Fruit fly (Drosophila melanogaster): ENCODE data around the gene CG8757.

The CG8757 gene

DNA sequence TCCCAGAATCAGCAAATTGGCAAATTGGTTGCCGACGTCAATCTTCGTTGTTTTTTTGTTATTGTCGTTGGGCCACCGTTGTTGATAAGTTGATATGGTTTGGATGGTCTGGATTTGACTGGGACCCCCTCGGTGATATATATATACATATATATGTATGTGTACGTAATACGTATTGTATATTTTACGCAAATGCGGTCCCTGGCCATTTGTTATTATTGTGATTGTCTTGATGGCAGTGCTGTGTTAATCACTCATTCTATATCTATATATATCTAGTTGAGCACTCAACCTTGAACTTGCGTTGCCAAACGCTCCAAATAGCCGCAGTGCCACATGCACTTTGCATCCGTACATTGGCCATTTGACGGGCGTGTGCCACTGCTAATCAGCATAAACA is 22.5 kb upstream of the CG8757 start:
- TF ChIP-seq Hr83 (GFP tag; optimal IDR thresholded peaks at IDR 0.05; ENCODE audit: poor library complexity, severe bottlenecking), result no peak
- no peak for TF ChIP-seq dmrt93B (GFP tag; optimal IDR thresholded peaks at IDR 0.05)
- no peak for TF ChIP-seq Vsx2 (GFP tag; optimal IDR thresholded peaks at IDR 0.05; ENCODE audit: partially characterized antibody)
- TF ChIP-seq OdsH (GFP tag; optimal IDR thresholded peaks at IDR 0.05), result no peak
- TF ChIP-seq Rel (GFP tag; optimal IDR thresholded peaks at IDR 0.05), result no peak
- TF ChIP-seq Rel (tag; optimal IDR thresholded peaks at IDR 0.05), result peak; percentile 52

DNA sequence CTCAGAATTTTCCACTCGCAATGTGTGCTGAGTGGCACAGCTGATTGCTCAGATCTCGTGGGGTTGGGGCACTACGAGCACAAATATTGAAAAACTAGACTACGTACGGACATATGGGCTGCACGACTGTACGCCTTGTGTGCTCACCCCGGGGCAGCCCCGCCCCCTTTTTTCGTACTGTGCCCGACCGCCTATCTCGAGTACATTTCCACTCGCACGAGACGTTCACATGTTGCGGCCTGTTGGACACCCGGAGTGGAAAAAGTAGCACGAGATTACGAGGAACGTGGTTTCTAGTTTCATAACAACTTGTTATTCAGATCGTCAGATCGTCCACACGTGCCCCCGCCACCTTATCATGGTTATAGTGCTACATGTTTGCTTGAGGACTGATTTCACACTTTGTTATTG is 21.3 kb upstream of the CG8757 start:
- TF ChIP-seq Hnf4 (GFP tag; optimal IDR thresholded peaks at IDR 0.05) (no peak), jim (GFP tag; optimal IDR thresholded peaks at IDR 0.05) (no peak), dsf (GFP tag; optimal IDR thresholded peaks at IDR 0.05; ENCODE audit: borderline replicate concordance) (no peak), Vsx2 (GFP tag; optimal IDR thresholded peaks at IDR 0.05; ENCODE audit: partially characterized antibody) (no peak), Hr78 (GFP tag; optimal IDR thresholded peaks at IDR 0.05) (no peak), sage (GFP tag; optimal IDR thresholded peaks at IDR 0.05) (no peak), CrebA (GFP tag; optimal IDR thresholded peaks at IDR 0.05; ENCODE audit: borderline replicate concordance) (no peak), N (GFP tag; optimal IDR thresholded peaks at IDR 0.05) (no peak), dl (GFP tag; optimal IDR thresholded peaks at IDR 0.05; ENCODE audit: insufficient read depth in 1 of 2, partially characterized antibody in 2 of 2) (no peak), GATAd (GFP tag; optimal IDR thresholded peaks at IDR 0.05) (no peak), pan (optimal IDR thresholded peaks at IDR 0.05) (no peak), Myc (optimal IDR thresholded peaks at IDR 0.05) (no peak), h (GFP tag; optimal IDR thresholded peaks at IDR 0.05) (no peak), Dif (GFP tag; optimal IDR thresholded peaks at IDR 0.05; ENCODE audit: partially characterized antibody) (no peak), Mio (GFP tag; optimal IDR thresholded peaks at IDR 0.05) (no peak)

DNA sequence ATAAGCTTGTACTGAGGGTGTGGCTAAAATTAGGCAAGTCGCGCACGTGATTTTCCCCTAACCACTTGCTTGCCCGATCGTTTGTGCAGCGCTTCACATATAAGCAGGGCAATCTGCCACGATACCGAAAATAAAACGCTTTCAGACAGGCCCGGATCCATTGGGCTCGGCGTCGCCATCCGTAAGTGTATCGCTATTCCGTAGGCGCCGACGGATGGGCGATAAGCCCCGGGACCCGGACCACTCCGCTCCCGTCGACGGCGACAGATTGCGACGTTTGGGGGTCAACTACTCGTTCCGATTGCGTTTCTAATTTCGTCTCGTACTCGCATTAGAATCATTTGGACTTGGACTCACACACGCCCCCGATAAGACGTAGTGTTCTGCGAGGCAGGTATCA is 20.4 kb upstream of the CG8757 start:
- TF ChIP-seq fru (GFP tag; optimal IDR thresholded peaks at IDR 0.05) (peak; percentile 65), psq (GFP tag; optimal IDR thresholded peaks at IDR 0.05) (peak; percentile 2), sv (GFP tag; optimal IDR thresholded peaks at IDR 0.05) (peak; percentile 60), GATAd (GFP tag; optimal IDR thresholded peaks at IDR 0.05) (no peak), h (GFP tag; optimal IDR thresholded peaks at IDR 0.05) (peak; percentile 64), lola (GFP tag; optimal IDR thresholded peaks at IDR 0.05) (no peak), CrebA (GFP tag; optimal IDR thresholded peaks at IDR 0.05; ENCODE audit: borderline replicate concordance) (no peak), Sp1 (GFP tag; optimal IDR thresholded peaks at IDR 0.05) (peak; percentile 25), Hnf4 (GFP tag; optimal IDR thresholded peaks at IDR 0.05) (peak; percentile 37), rgr (GFP tag; optimal IDR thresholded peaks at IDR 0.05) (peak; percentile 57), Dif (GFP tag; optimal IDR thresholded peaks at IDR 0.05; ENCODE audit: partially characterized antibody) (peak; percentile 53), usp (GFP tag; optimal IDR thresholded peaks at IDR 0.05) (no peak), dmrt93B (GFP tag; optimal IDR thresholded peaks at IDR 0.05) (no peak), tai (GFP tag; optimal IDR thresholded peaks at IDR 0.05) (no peak), HLH106 (tag; optimal IDR thresholded peaks at IDR 0.05) (peak; percentile 28), br (GFP tag; optimal IDR thresholded peaks at IDR 0.05) (peak; percentile 51), Rel (GFP tag; optimal IDR thresholded peaks at IDR 0.05) (no peak), Rel (tag; optimal IDR thresholded peaks at IDR 0.05) (peak; percentile 23), Mio (GFP tag; optimal IDR thresholded peaks at IDR 0.05) (peak; percentile 11), dl (GFP tag; optimal IDR thresholded peaks at IDR 0.05; ENCODE audit: insufficient read depth in 1 of 2, partially characterized antibody in 2 of 2) (no peak), foxo (GFP tag; optimal IDR thresholded peaks at IDR 0.05) (peak in 1 of 2 experiments; percentile 78), OdsH (GFP tag; optimal IDR thresholded peaks at IDR 0.05) (peak; percentile 51), ey (GFP tag; optimal IDR thresholded peaks at IDR 0.05) (peak; percentile 57)

DNA sequence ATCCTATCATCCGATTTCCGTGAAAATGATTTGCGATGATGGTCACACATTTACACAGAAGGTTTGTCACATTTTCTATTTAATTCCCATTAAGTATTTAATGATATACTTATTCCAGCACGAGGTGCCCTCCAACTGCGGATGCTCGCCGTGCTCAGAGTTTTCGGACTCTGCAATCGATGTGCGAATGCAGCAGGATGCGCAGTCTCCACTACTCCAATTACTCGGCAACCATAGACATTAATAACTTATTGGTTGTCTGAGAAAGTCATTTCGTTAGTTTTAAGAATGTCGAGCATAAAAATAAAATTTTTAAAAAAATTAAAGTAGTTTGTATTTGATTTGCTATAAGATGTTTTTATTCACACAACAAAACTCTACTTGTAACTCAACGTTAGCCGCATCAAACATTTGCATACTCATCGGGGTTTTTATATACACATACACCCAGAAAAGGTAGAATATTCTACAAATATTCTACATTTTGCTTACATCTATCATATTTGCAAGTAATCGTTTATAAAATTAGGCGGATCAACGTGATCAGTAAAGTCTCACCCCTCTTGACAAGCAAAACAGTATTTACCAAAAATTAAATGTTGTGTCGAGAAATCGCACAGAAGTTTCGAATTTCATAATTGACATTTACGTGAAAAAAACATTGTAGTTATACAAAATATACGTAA is 17.8 kb upstream of the CG8757 start:
- TF ChIP-seq Myc (optimal IDR thresholded peaks at IDR 0.05) (peak; percentile 49), GATAd (GFP tag; optimal IDR thresholded peaks at IDR 0.05) (no peak), CrebA (GFP tag; optimal IDR thresholded peaks at IDR 0.05; ENCODE audit: borderline replicate concordance) (no peak)
